Fruit fly (Drosophila melanogaster) whole organism, embryonic: ENCODE data around the gene CG17650.

Source experiments
- Bteb2 ChIP-seq: fragments of 200-800 bp; sonication (Bioruptor generic); optimal IDR thresholded peaks from 2 replicates; lab custom pipeline; 2016; ENCODE audit warnings: missing biosample characterization, missing genetic modification characterization
- CG10209 ChIP-seq: fragments of 200-800 bp; sonication (Bioruptor generic); optimal IDR thresholded peaks from 3 replicates; lab custom pipeline; 2017; ENCODE audit warnings: missing biosample characterization, mild to moderate bottlenecking, missing genetic modification characterization, missing genetic modification reagents
- CG11504 ChIP-seq: fragments of 200-800 bp; sonication (Bioruptor generic); optimal IDR thresholded peaks from 3 replicates; lab custom pipeline; 2019; ENCODE audit warnings: missing biosample characterization, mild to moderate bottlenecking, missing genetic modification characterization, moderate library complexity
- CG11696 ChIP-seq: fragments of 200-800 bp; sonication (Bioruptor generic); IDR thresholded peaks from 2 replicates; pipeline ENCODE4 v1.3.6; 2022; ENCODE audit warnings: missing biosample characterization, missing genetic modification characterization
- CG12299 ChIP-seq: fragments of 200-800 bp; sonication (Bioruptor generic); optimal IDR thresholded peaks from 2 replicates; lab custom pipeline; 2018; ENCODE audit warnings: missing biosample characterization, mild to moderate bottlenecking, missing genetic modification characterization
- CG12659 ChIP-seq: fragments of 200-800 bp; sonication (Bioruptor generic); optimal IDR thresholded peaks from 3 replicates; lab custom pipeline; 2017; ENCODE audit warnings: mild to moderate bottlenecking, missing biosample characterization, missing genetic modification reagents, missing genetic modification characterization
- CG13424 ChIP-seq: fragments of 200-800 bp; sonication (Bioruptor generic); optimal IDR thresholded peaks from 2 replicates; lab custom pipeline; 2019; ENCODE audit warnings: missing biosample characterization, mild to moderate bottlenecking, missing genetic modification characterization, moderate library complexity
- CG2202 ChIP-seq: fragments of 200-800 bp; sonication (Bioruptor generic); optimal IDR thresholded peaks from 2 replicates; lab custom pipeline; 2018; ENCODE audit warnings: missing biosample characterization, mild to moderate bottlenecking, missing genetic modification characterization
- CG3281 ChIP-seq: fragments of 200-800 bp; sonication (Bioruptor generic); optimal IDR thresholded peaks from 3 replicates; lab custom pipeline; 2017; ENCODE audit warnings: missing biosample characterization, mild to moderate bottlenecking, missing genetic modification characterization
- CG34376 ChIP-seq: fragments of 200-800 bp; sonication (Bioruptor generic); optimal IDR thresholded peaks from 2 replicates; lab custom pipeline; 2018; ENCODE audit warnings: missing biosample characterization, mild to moderate bottlenecking, missing genetic modification characterization
- CG4360 ChIP-seq: fragments of 200-800 bp; sonication (Bioruptor generic); IDR thresholded peaks from 2 replicates; pipeline ENCODE4 v1.3.6; 2022; ENCODE audit warnings: missing biosample characterization, missing genetic modification characterization
- CG5245 ChIP-seq: fragments of 200-800 bp; sonication (Bioruptor generic); optimal IDR thresholded peaks from 3 replicates; lab custom pipeline; 2016; ENCODE audit warnings: missing biosample characterization, missing genetic modification characterization
- CG7745 ChIP-seq: fragments of 200-800 bp; sonication (Bioruptor generic); optimal IDR thresholded peaks from 2 replicates; lab custom pipeline; 2018; ENCODE audit warnings: missing biosample characterization, mild to moderate bottlenecking, missing genetic modification characterization, moderate library complexity
- CG7786 ChIP-seq: fragments of 200-800 bp; sonication (Bioruptor generic); optimal IDR thresholded peaks from 2 replicates; lab custom pipeline; 2016; ENCODE audit warnings: missing biosample characterization, missing genetic modification characterization
- CG7987 ChIP-seq: fragments of 200-800 bp; sonication (Bioruptor generic); optimal IDR thresholded peaks from 2 replicates; lab custom pipeline; 2018; ENCODE audit warnings: missing biosample characterization, mild to moderate bottlenecking, missing genetic modification characterization, moderate library complexity
- Chrac-16 ChIP-seq: fragments of 200-800 bp; sonication (Bioruptor generic); optimal IDR thresholded peaks from 3 replicates; lab custom pipeline; 2016; ENCODE audit warnings: missing biosample characterization, missing genetic modification characterization
- CkIIα-i1 ChIP-seq: fragments of 200-800 bp; sonication (Bioruptor generic); IDR thresholded peaks from 2 replicates; pipeline ENCODE4 v1.3.6; 2022; ENCODE audit warnings: missing biosample characterization, missing genetic modification characterization
- Dfd ChIP-seq, 2 experiments: fragments of >200 bp; optimal IDR thresholded peaks; 2 replicates each; lab custom pipeline; 2017; ENCODE audit warnings: missing biosample characterization in 2 of 2, missing genetic modification characterization in 2 of 2
- E2f2 ChIP-seq: fragments of 200-800 bp; sonication (Bioruptor generic); IDR thresholded peaks from 2 replicates; pipeline ENCODE4 v1.3.6; 2022; ENCODE audit warnings: missing biosample characterization, missing genetic modification characterization
- Hr39 ChIP-seq: fragments of >200 bp; optimal IDR thresholded peaks from 2 replicates; lab custom pipeline; 2017
- MBD-R2 ChIP-seq: fragments of 200-800 bp; sonication (Bioruptor generic); IDR thresholded peaks from 2 replicates; pipeline ENCODE4 v1.3.6; 2022; ENCODE audit warnings: missing biosample characterization, missing genetic modification characterization
- Max ChIP-seq: fragments of 200-800 bp; sonication (Bioruptor generic); optimal IDR thresholded peaks from 2 replicates; lab custom pipeline; 2016; ENCODE audit warnings: missing biosample characterization, mild to moderate bottlenecking, missing genetic modification characterization
- Med ChIP-seq: fragments of 200-800 bp; sonication (Bioruptor generic); peaks from one replicate; lab custom pipeline; 2016; ENCODE audit warnings: missing biosample characterization, missing genetic modification characterization, mild to moderate bottlenecking, inconsistent platforms, moderate library complexity
- Myb ChIP-seq: fragments of 200-800 bp; sonication (Bioruptor generic); optimal IDR thresholded peaks from 2 replicates; lab custom pipeline; 2016; ENCODE audit warnings: missing biosample characterization, missing genetic modification characterization
- Opbp ChIP-seq: fragments of 200-800 bp; sonication (Bioruptor generic); IDR thresholded peaks from 3 replicates; pipeline ENCODE4 v1.3.6; 2022; ENCODE audit warnings: missing biosample characterization, missing genetic modification characterization; ENCODE audit not compliant: partially characterized antibody
- Xrp1 ChIP-seq: fragments of 200-800 bp; sonication (Bioruptor generic); IDR thresholded peaks from 2 replicates; pipeline ENCODE4 v1.3.6; 2022; ENCODE audit warnings: missing biosample characterization, missing genetic modification characterization
- chinmo ChIP-seq: fragments of 200-800 bp; sonication (Bioruptor generic); IDR thresholded peaks from 4 replicates; pipeline ENCODE4 v1.3.6; 2022; ENCODE audit warnings: missing biosample characterization, missing genetic modification characterization; ENCODE audit not compliant: partially characterized antibody
- croc ChIP-seq: fragments of 200-800 bp; sonication (Bioruptor generic); conservative IDR thresholded peaks from 3 replicates; pipeline ENCODE4 v1.3.6; 2022; ENCODE audit warnings: missing biosample characterization, missing genetic modification characterization
- da ChIP-seq: fragments of 200-800 bp; sonication (Bioruptor generic); optimal IDR thresholded peaks from 2 replicates; lab custom pipeline; 2016; ENCODE audit warnings: missing biosample characterization, missing genetic modification characterization
- ewg ChIP-seq: fragments of 200-800 bp; sonication (Bioruptor generic); optimal IDR thresholded peaks from 3 replicates; lab custom pipeline; 2017; ENCODE audit warnings: mild to moderate bottlenecking, missing biosample characterization, missing genetic modification reagents, missing genetic modification characterization
- fd3F ChIP-seq: fragments of 200-800 bp; sonication (Bioruptor generic); optimal IDR thresholded peaks from 2 replicates; lab custom pipeline; 2018; ENCODE audit warnings: missing biosample characterization, mild to moderate bottlenecking, missing genetic modification characterization, moderate library complexity
- gcm ChIP-seq: fragments of 200-800 bp; sonication (Bioruptor generic); optimal IDR thresholded peaks from 2 replicates; lab custom pipeline; 2019; ENCODE audit warnings: missing biosample characterization, mild to moderate bottlenecking, missing genetic modification characterization, moderate library complexity
- hb ChIP-seq: fragments of 200-800 bp; sonication (Bioruptor generic); IDR thresholded peaks from 3 replicates; pipeline ENCODE4 v1.3.6; 2022; ENCODE audit warnings: missing biosample characterization, missing genetic modification characterization; ENCODE audit not compliant: partially characterized antibody
- hkb ChIP-seq, 2 experiments: fragments of 200-800 bp in 1 of 2; fragments of >200 bp in 1 of 2; sonication (Bioruptor generic) in 1 of 2; IDR thresholded peaks in 1 of 2; optimal IDR thresholded peaks in 1 of 2; 2 replicates each; pipeline versions ENCODE4 v1.3.6 to Lab custom; 2017 to 2022; ENCODE audit warnings: missing biosample characterization in 1 of 2, missing genetic modification characterization in 1 of 2
- mirr ChIP-seq: fragments of 200-800 bp; sonication (Bioruptor generic); optimal IDR thresholded peaks from 3 replicates; lab custom pipeline; 2018; ENCODE audit warnings: missing biosample characterization, mild to moderate bottlenecking, missing genetic modification characterization
- mld ChIP-seq: fragments of 200-800 bp; sonication (Bioruptor generic); IDR thresholded peaks from 3 replicates; pipeline ENCODE4 v1.3.6; 2022; ENCODE audit warnings: missing biosample characterization, missing genetic modification characterization; ENCODE audit not compliant: partially characterized antibody
- pan ChIP-seq, 4 experiments: fragments of >200 bp in 3 of 4; fragments of 200-800 bp in 1 of 4; sonication (Bioruptor generic) in 1 of 4; optimal IDR thresholded peaks in 3 of 4; IDR thresholded peaks in 1 of 4; 2 replicates each; pipeline versions ENCODE4 v1.3.6 to Lab custom; 2017 to 2022; ENCODE audit warnings: missing biosample characterization in 2 of 4, missing genetic modification characterization in 2 of 4, mixed read lengths in 1 of 4
- pb ChIP-seq: fragments of 200-800 bp; sonication (Bioruptor generic); optimal IDR thresholded peaks from 3 replicates; lab custom pipeline; 2016; ENCODE audit warnings: missing biosample characterization, missing genetic modification characterization
- seq ChIP-seq: fragments of 200-800 bp; sonication (Bioruptor generic); IDR thresholded peaks from 2 replicates; pipeline ENCODE4 v1.3.6; 2022; ENCODE audit warnings: missing biosample characterization, missing genetic modification characterization
- sob ChIP-seq: fragments of 200-800 bp; sonication (Bioruptor generic); IDR thresholded peaks from 2 replicates; pipeline ENCODE4 v1.3.6; 2022; ENCODE audit warnings: missing biosample characterization, missing genetic modification characterization
- sqz ChIP-seq: fragments of 200-800 bp; sonication (Bioruptor generic); optimal IDR thresholded peaks from 3 replicates; lab custom pipeline; 2018; ENCODE audit warnings: missing biosample characterization, mild to moderate bottlenecking, missing genetic modification characterization
- sr ChIP-seq: fragments of 200-800 bp; sonication (Bioruptor generic); IDR thresholded peaks from 3 replicates; pipeline ENCODE4 v1.3.6; 2022; ENCODE audit warnings: missing biosample characterization, missing genetic modification characterization
- ssp ChIP-seq: fragments of 200-800 bp; sonication (Bioruptor generic); IDR thresholded peaks from 2 replicates; pipeline ENCODE4 v1.3.6; 2022; ENCODE audit warnings: missing biosample characterization, missing genetic modification characterization
- tap ChIP-seq: fragments of 200-800 bp; optimal IDR thresholded peaks from 3 replicates; lab custom pipeline; 2019; ENCODE audit warnings: missing biosample characterization, mild to moderate bottlenecking, missing genetic modification characterization, moderate library complexity
- tin ChIP-seq: fragments of 200-800 bp; sonication (Bioruptor generic); optimal IDR thresholded peaks from 3 replicates; lab custom pipeline; 2016; ENCODE audit warnings: missing biosample characterization, missing genetic modification characterization
- trem ChIP-seq: fragments of 200-800 bp; optimal IDR thresholded peaks from 3 replicates; lab custom pipeline; 2019; ENCODE audit warnings: missing biosample characterization, mild to moderate bottlenecking, missing genetic modification characterization, moderate library complexity
- zfh1 ChIP-seq: fragments of 200-800 bp; sonication (Bioruptor generic); IDR thresholded peaks from 3 replicates; pipeline ENCODE4 v1.3.6; 2022; ENCODE audit warnings: missing biosample characterization, missing genetic modification characterization

The CG17650 gene

DNA sequence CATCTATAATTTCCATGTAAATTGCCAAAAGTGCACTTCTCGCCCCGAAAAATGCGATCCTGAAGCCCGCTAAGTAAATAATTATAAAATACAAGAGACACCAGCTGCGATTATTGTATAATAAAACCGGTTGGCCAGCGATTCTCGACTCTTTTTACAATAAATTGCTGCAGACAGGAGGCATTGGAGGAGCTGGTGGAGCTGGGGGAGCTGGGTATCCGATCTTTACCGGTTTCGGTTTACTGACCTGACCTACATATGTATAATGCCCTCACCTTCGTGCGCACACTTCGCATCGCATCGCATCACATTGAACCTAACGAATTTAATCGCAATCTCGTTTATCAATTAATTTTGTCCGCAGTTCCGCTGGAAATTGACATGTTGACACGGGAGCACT lies 10.5 kb downstream of the CG17650 start:
- TF ChIP-seq CG4360 (GFP tag; lab: Robert Waterston, UW): no peak
- 0 out of 4 replicates have a peak, but pooled peaks have one; percentile 59 for TF ChIP-seq chinmo (GFP tag; lab: Robert Waterston, UW)
- no peak for TF ChIP-seq fd3F
- TF ChIP-seq E2f2 (GFP tag; lab: Robert Waterston, UW): no peak

DNA sequence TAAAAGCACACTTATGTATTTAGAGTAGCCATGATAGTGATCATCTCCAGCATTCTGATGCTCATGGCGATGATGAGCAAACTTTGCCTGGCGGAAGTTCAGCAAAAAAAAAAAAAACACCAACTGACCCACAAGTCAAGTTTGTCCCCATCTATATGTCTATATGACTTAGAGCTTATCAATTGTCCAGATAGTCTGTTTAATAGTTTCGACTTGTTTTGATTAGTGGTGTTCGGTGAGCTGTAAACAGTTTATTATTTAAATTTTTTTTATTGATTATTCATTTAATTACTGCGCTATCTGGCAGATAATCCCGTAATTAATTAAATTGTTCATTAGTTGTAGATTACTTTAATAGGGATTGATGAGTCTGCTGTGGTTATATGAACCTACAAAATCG lies 15.1 kb downstream of the CG17650 start:
- TF ChIP-seq zfh1 (GFP tag; lab: Robert Waterston, UW) (no peak), CG34376 (GFP tag; lab: Kevin White, UChicago) (peak; percentile 31), ewg (GFP tag; lab: Kevin White, UChicago) (no peak), CG12659 (GFP tag; lab: Kevin White, UChicago) (no peak)

DNA sequence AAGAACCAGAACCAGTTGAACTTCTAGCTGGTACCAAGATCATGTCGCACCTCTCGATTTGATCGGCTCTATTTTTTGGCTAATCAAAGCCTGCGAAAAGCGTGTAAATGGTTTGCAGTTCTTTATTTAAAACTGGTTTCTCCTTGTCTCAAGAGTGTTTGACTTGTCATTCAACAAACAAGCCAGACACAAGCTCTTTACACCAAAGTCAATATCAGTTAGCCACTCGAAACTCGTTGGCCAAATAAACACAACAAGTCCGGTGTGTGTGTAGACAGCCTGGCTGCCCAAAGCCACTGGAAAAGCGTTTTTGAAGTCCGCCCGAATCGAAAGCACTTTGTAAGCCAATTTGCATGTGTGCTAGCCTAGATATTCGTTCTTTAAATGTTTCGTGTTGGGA lies 18.8 kb downstream of the CG17650 start:
- TF ChIP-seq CG7786: no peak
- no peak for TF ChIP-seq Chrac-16
- no peak for TF ChIP-seq CG12299 (tag; lab: Kevin White, UChicago)
- no peak for TF ChIP-seq pan (optimal IDR thresholded peaks at IDR 0.05; lab: Kevin White, UChicago)
- peak in 1 of 2 experiments; percentile 37 for TF ChIP-seq pan (GFP tag; optimal IDR thresholded peaks at IDR 0.05 in 1 of 2, IDR thresholded peaks at IDR 0.05 in 1 of 2)
- peak; percentile 16 for TF ChIP-seq CG10209
- TF ChIP-seq Med (GFP tag; lab: Kevin White, UChicago): peak; percentile 78
- TF ChIP-seq Xrp1 (GFP tag; lab: Robert Waterston, UW): no peak
- TF ChIP-seq hb (GFP tag; lab: Robert Waterston, UW): no peak
- 0 out of 3 replicates have a peak, but pooled peaks have one; percentile 5 for TF ChIP-seq sr (GFP tag; lab: Robert Waterston, UW)
- peak; percentile 46; the same call in 1 of the 2 replicates for TF ChIP-seq sob (GFP tag; lab: Robert Waterston, UW)
- no peak for TF ChIP-seq Bteb2 (GFP tag; lab: Kevin White, UChicago)
- no peak for TF ChIP-seq tin (GFP tag; lab: Kevin White, UChicago)
- TF ChIP-seq CkIIα-i1 (GFP tag; lab: Robert Waterston, UW): no peak
- peak; percentile 46; the same call in 1 of the 2 replicates for TF ChIP-seq seq
- TF ChIP-seq Myb (GFP tag; lab: Kevin White, UChicago): no peak
- TF ChIP-seq trem: no peak
- no peak for TF ChIP-seq hkb (optimal IDR thresholded peaks at IDR 0.05; lab: Kevin White, UChicago)
- TF ChIP-seq hkb (GFP tag; IDR thresholded peaks at IDR 0.05; lab: Robert Waterston, UW): peak; percentile 14; the same call in 1 of the 2 replicates
- TF ChIP-seq CG7987: no peak
- 0 out of 2 replicates have a peak, but pooled peaks have one; percentile 46 for TF ChIP-seq CG11696 (GFP tag; lab: Robert Waterston, UW)
- no peak for TF ChIP-seq Max (GFP tag; lab: Kevin White, UChicago)
- TF ChIP-seq pb (GFP tag; lab: Kevin White, UChicago): no peak
- no peak for TF ChIP-seq CG5245 (GFP tag; lab: Kevin White, UChicago)
- no peak for TF ChIP-seq mld
- TF ChIP-seq croc: no peak
- no peak for TF ChIP-seq ssp (GFP tag; lab: Robert Waterston, UW)
- peak; percentile 53 for TF ChIP-seq mirr (GFP tag; lab: Kevin White, UChicago)
- no peak for TF ChIP-seq CG11504 (tag; lab: Kevin White, UChicago)
- TF ChIP-seq CG2202 (tag; lab: Kevin White, UChicago): no peak
- TF ChIP-seq MBD-R2 (GFP tag; lab: Robert Waterston, UW): no peak
- TF ChIP-seq Opbp (GFP tag; lab: Robert Waterston, UW): no peak
- no peak for TF ChIP-seq Hr39 (lab: Kevin White, UChicago)
- TF ChIP-seq CG7745 (tag; lab: Kevin White, UChicago): no peak
- no peak for TF ChIP-seq Dfd (GFP tag; optimal IDR thresholded peaks at IDR 0.05; lab: Kevin White, UChicago)
- TF ChIP-seq CG3281 (GFP tag; lab: Kevin White, UChicago): no peak
- no peak for TF ChIP-seq sqz
- no peak for TF ChIP-seq gcm (GFP tag; lab: Kevin White, UChicago)
- no peak for TF ChIP-seq tap (tag; lab: Kevin White, UChicago)
- no peak for TF ChIP-seq CG13424 (tag; lab: Kevin White, UChicago)
- no peak for TF ChIP-seq da (GFP tag; lab: Kevin White, UChicago)
